Worm (Caenorhabditis elegans): ENCODE measurements around the gene tag-275.

ce11 chrX:6109288-6109770 is 41.0 kb downstream of the tag-275 start, which contains the start of gene kynu-1:
- no peak for TF ChIP-seq dao-5 (tag; optimal IDR thresholded peaks at IDR 0.05)
- TF ChIP-seq W03F9.2 (tag; optimal IDR thresholded peaks at IDR 0.05), result no peak
